Worm (Caenorhabditis elegans): ENCODE data around the gene sra-8.

Gene sra-8

DNA sequence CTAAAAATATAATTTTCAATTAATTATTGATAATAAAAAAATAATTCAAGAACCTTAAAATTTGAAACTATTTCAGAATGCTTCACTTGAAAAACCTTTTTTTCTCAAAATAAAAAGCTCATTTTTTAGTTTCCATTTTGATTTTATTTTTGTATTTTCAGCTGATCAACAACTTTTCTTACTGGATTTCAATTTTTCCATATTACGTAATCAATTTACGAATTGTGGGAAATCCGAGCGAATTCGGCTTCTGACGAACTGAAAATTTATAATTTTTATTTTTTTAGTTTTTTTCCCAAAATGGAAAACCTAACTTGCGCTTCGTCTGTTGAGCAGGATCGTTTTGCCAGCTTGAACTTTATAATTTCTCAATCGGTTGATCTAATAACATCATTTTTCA, at the start of gene sra-8:
Gene sra-8, plus strand, starts transcription at position 301 of the 400 bp plus-strand sequence.
- no peak for TF ChIP-seq dao-5 (tag; optimal IDR thresholded peaks at IDR 0.05)
- no peak for TF ChIP-seq W03F9.2 (tag; optimal IDR thresholded peaks at IDR 0.05)
- TF ChIP-seq him-1 (tag; optimal IDR thresholded peaks at IDR 0.05), result no peak

DNA sequence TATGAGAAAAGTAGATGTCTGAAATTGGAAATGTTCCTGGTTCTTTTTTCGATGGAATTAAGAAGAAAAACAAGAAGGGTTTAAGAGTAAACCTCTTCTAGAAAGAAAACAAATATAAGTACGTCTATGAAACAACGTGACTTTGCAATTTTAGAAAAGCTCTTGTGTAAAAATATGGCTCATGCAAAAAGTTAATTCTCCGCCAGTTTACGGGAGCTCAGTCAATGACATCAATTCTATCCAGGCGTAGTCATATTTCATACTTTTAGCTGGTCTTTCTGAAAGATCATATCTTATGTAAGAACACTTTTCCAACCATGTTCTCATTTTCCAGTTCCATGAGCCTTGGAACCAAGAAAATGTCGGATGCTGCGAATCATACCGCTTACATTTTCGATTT, 47.6 kb upstream of the sra-8 start:
- TF ChIP-seq dao-5 (tag; optimal IDR thresholded peaks at IDR 0.05) (no peak), him-1 (tag; optimal IDR thresholded peaks at IDR 0.05) (no peak), W03F9.2 (tag; optimal IDR thresholded peaks at IDR 0.05) (no peak)

DNA sequence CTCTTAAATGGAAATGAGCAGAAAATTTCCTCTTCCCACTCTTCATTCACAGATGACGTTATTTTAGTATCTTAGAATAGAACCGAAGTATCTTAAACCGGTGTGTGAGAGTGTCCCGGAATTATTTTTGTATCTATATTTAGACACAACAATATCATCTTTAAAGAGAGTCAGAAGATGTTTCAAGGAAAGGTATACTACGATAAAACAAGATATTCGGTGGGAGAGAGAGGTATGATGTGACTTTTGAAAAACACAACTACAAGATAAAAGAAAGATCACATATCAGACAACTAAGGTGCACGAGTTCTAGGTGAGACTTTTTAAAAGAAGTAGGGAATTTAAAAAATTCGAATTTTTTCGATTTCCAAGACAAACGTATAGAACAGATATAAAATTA, 46.9 kb upstream of the sra-8 start:
- TF ChIP-seq him-1 (tag; optimal IDR thresholded peaks at IDR 0.05), result no peak
- no peak for TF ChIP-seq dao-5 (tag; optimal IDR thresholded peaks at IDR 0.05)
- no peak for TF ChIP-seq W03F9.2 (tag; optimal IDR thresholded peaks at IDR 0.05)

DNA sequence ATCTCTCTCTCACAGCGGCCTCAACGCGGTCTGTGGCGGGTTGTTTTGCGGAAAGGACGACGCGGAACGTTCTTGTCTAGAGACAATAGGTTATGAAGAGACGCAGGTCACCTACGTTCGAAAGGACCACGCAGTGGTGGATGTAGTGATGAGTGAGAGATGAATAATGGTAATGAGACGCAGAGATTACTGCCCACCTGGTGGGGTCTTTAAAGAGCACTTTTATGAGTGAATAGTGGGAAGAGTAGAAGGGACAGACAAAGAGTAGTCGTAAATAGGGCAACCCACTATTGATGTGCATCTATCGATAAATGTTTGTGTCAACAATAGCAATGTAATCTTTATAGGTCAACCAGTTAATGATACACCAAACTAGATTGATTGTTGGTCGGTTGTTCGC, 46.5 kb upstream of the sra-8 start:
- no peak for TF ChIP-seq dao-5 (tag; optimal IDR thresholded peaks at IDR 0.05)

DNA sequence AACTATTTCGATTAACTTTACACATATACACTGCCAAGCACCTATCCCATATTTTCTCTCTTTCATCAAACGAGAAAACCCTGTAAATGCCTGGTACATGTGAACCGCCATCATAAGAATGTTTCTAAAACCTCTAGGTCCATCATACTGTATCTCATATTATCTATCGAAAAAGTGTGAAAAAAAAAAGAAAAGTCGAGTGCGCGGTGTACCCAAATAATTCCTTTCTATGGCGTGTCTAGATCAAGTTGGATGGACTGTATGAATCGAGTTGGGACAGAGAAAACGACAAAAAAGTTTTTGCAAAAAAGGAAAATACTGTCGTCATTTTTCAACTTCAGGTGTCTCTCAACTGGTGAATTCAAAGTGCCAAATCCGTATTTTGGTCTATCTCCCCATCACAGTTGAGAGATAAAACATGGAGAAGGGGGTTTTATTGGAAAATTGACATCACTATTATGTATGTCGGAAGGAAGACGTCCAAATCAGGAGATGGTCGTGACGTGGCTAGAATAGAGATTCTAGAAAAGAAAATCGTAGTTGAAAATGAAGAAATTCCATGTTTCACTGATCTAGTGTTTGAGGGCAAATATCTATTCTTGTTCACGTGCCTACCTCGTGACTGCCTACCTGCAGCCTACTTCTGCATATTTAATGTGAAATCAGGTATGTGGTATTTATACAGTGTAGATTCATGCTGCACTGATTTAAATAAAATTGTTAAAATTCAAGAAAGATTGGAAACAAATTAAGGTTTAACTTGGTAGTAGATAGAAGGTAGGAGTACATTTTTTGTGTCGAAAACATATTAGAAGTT, 44.1 kb upstream of the sra-8 start:
- TF ChIP-seq him-1 (tag; optimal IDR thresholded peaks at IDR 0.05), result no peak
- no peak for TF ChIP-seq dao-5 (tag; optimal IDR thresholded peaks at IDR 0.05)
- TF ChIP-seq W03F9.2 (tag; optimal IDR thresholded peaks at IDR 0.05), result no peak

DNA sequence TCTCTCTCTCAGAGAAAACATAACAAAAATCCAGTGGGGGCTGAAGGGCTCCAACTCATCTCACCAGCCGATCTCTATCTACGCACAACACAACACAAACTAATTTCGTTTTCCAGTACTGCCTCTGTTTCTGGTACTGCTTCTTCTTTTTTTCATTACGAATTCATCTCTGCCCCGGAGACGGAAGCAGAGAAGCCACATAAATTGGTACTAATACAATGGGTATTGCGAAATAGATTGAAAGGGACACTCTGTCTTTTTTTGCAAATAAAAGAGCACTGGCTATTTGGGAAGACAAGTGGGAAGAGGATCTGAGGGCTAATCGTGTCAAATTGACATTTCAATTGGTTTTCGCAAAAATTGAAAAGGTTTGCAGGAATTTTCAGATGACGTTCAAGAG, 40.2 kb upstream of the sra-8 start:
- TF ChIP-seq him-1 (tag; optimal IDR thresholded peaks at IDR 0.05), result no peak
- no peak for TF ChIP-seq dao-5 (tag; optimal IDR thresholded peaks at IDR 0.05)
- TF ChIP-seq W03F9.2 (tag; optimal IDR thresholded peaks at IDR 0.05), result no peak

DNA sequence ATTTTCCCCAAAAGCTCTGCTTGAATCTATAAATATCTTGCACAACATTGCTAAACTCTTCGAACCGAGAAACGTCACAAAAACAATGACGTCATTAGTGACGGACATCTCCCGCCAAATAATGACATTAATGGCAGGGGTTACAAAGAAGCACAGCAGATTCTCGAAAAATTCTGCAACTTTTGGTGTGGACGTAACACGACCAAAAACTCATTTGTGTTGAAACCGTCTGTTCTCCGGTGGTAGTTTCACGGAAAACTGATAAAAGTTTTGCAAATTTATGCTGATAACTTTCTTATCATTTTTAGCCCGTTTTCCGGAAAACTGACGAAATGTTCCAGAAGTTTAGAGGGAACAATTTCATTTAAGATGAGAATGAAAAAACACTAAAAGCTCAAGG, 38.9 kb upstream of the sra-8 start:
- TF ChIP-seq dao-5 (tag; optimal IDR thresholded peaks at IDR 0.05) (no peak), W03F9.2 (tag; optimal IDR thresholded peaks at IDR 0.05) (no peak), him-1 (tag; optimal IDR thresholded peaks at IDR 0.05) (no peak)

DNA sequence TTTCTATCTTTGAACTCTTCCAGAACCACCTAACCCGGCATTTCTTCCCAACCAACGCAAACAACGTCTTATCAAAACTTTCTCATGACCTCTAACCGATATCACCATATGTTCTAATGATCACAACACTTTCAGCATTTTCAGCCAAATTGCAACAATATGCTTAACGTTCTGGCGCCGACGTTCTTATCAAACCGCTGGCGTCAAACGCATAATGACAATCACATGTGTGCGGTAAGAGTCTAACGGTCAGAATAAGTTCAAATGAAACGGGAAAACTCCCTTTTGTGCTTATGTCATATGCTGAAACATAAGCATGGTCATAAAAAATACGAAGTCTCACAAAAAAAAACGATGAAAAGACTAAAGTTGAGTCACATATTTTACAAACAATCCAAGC, 36.6 kb upstream of the sra-8 start:
- no peak for TF ChIP-seq him-1 (tag; optimal IDR thresholded peaks at IDR 0.05)
- TF ChIP-seq dao-5 (tag; optimal IDR thresholded peaks at IDR 0.05), result no peak
- TF ChIP-seq W03F9.2 (tag; optimal IDR thresholded peaks at IDR 0.05), result no peak

DNA sequence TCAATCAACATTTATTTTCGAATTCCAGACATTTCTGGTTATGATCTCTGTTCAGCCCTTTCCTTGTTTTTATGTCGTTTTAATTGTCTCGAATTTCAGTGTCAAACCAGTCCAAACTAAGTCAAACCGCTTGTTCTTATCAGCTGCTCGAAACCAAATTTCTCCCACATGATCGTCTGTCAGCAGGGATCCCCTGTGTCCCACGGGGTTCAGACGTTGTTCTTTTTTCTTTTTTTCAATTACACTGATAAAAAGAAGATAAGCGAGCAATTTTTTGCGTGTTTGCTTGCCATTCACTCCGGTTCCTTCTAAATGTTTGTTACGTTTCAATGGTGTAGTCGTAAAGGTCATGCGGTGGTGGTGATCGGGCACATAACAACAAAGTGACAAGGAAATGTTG, 35.6 kb upstream of the sra-8 start:
- TF ChIP-seq W03F9.2 (tag; optimal IDR thresholded peaks at IDR 0.05) (no peak), him-1 (tag; optimal IDR thresholded peaks at IDR 0.05) (no peak), dao-5 (tag; optimal IDR thresholded peaks at IDR 0.05) (no peak)

DNA sequence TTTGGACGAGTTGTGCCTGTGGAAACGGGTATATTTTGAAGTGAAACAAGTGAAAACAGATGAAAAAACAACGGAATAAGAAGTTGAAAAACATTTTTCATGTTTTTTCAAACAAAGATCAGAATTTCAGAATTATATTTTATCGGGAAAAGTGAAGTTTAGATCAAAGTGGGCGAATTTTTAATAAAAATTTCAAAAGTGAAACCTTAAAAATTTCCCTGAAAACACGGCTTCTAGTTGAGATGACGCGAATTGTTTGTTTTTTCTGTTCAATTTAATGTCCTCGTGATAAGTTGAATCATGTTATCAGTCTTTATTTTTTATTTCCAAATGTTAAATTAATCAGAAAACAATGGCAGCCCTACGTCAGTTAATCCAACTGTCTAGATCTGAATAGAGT, 30.3 kb upstream of the sra-8 start, which contains the start of gene gcy-3:
Gene gcy-3, minus strand, starts transcription at position 101 of the 400 bp plus-strand sequence.
- TF ChIP-seq him-1 (tag; optimal IDR thresholded peaks at IDR 0.05), result no peak
- TF ChIP-seq W03F9.2 (tag; optimal IDR thresholded peaks at IDR 0.05), result no peak

DNA sequence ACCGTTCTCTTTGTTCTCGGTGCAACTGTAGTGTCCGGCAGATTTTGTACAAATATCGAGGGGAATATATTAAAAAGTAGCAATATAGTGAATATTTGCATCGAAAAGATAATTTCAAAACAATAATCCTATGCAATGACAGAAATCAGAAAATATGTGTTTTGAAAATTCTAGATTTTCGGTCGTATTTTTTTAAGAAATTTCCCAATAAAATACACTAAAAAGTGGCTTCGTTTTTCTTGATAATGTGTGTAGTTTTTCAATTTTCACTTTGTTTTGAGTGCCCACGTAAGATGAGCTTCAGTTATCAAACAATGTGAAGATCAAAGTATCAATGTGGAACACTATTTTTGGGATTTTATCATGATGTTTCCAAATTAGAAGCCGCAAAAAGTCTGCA, 20.7 kb upstream of the sra-8 start, which contains the start of gene gcy-1:
Gene gcy-1, minus strand, starts transcription at position 101 of the 400 bp plus-strand sequence.
- TF ChIP-seq W03F9.2 (tag; optimal IDR thresholded peaks at IDR 0.05), result no peak
- no peak for TF ChIP-seq him-1 (tag; optimal IDR thresholded peaks at IDR 0.05)
- no peak for TF ChIP-seq dao-5 (tag; optimal IDR thresholded peaks at IDR 0.05)

DNA sequence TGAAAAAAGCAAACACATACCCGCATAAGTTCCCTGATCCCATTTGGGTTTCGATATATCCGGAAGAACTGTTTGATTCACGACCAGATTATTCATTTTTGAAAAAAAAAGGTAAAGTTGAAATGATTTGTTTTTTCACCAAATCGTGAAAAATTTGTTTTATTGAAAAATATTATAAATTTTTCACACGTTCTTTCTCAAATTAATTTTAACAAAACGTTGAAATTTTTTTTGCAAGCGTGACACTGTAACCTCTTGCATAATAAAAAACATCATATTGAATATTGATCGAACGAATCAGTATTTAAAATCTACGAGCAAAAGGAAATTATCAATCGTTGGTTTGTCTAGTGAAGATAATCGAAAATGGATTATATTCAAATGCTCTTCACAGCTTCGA, 18.7 kb upstream of the sra-8 start, which contains the start of the genes sfxn-1.1 and AH6.3:
Gene sfxn-1.1, minus strand, starts transcription at position 101 of the 400 bp plus-strand sequence.
Gene AH6.3, plus strand, starts transcription at position 275 of the 400 bp plus-strand sequence.
- no peak for TF ChIP-seq W03F9.2 (tag; optimal IDR thresholded peaks at IDR 0.05)
- TF ChIP-seq him-1 (tag; optimal IDR thresholded peaks at IDR 0.05), result no peak
- TF ChIP-seq dao-5 (tag; optimal IDR thresholded peaks at IDR 0.05), result no peak

DNA sequence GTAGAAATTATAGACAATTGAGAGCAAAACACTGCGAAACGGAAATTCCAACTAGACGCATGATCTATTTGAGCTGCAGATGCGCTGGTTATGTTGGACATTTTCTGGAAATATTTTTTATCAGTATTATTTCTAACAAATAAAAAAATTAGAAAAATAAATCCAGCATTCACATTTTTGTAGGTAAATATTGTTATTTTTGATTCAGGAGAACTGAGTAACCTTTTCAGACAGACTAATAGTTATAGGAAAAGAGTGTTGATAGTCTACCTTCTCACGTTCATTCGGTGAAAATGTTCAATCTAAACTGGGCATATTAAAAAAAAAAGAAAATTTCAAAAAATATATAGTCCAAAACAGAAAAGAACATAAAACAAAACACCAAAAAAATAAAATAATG, 16.0 kb upstream of the sra-8 start, which contains the start of gene sra-1:
Gene sra-1, minus strand, starts transcription at position 101 of the 400 bp plus-strand sequence.
- no peak for TF ChIP-seq dao-5 (tag; optimal IDR thresholded peaks at IDR 0.05)
- no peak for TF ChIP-seq W03F9.2 (tag; optimal IDR thresholded peaks at IDR 0.05)

DNA sequence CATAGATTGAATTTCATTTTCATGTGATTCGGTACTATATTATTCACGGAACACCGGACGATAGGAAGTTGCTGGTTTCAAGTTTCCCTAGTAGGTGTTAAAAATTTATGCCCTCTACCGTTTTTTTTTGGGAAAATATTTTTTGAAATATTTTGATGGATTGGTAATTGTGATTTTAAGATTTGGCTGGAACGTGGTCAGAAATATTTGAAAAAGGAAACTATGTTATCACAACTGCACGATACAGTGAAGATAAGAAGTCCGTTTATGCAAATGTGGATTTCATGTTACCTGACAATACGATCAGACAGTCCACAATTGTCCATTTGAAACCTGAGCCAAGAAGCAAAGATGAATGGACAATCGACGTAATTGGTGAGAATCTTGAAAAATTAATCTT, 14.5 kb upstream of the sra-8 start, which contains the start of gene AH6.17:
Gene AH6.17, plus strand, starts transcription at position 185 of the 400 bp plus-strand sequence.
- no peak for TF ChIP-seq dao-5 (tag; optimal IDR thresholded peaks at IDR 0.05)
- no peak for TF ChIP-seq him-1 (tag; optimal IDR thresholded peaks at IDR 0.05)
- TF ChIP-seq W03F9.2 (tag; optimal IDR thresholded peaks at IDR 0.05), result no peak

Measured in whole organism, L4/young adult.